Worm (Caenorhabditis elegans): Measurements from ENCODE around the gene sth-1.

DNA sequence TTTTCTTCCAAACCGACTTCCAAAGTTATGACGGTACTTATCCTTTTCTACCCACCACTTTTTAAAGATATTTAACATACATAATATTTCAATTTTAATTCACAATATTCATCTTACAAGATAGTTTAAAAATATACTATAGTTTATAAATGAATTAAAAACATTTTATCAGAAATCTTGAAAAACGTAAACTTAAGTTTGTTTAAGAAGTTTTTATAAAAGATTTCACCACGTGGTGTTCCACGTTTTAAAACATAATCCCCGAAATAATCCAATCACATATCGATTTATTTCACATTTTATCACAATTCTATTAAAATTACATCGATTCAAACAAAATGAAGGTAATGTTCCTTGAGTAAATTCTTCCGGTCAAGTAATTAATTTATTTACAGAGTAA, 5.2 kb upstream of the sth-1 start, which contains the start of gene ZC513.3:
- no peak for TF ChIP-seq ztf-4 (tag; optimal IDR thresholded peaks at IDR 0.05)
- TF ChIP-seq ceh-82 (tag; optimal IDR thresholded peaks at IDR 0.05), result no peak
- TF ChIP-seq unc-62 (GFP tag; optimal IDR thresholded peaks at IDR 0.05), result no peak
- no peak for TF ChIP-seq unc-39 (tag; optimal IDR thresholded peaks at IDR 0.05)
- TF ChIP-seq lin-39 (tag; optimal IDR thresholded peaks at IDR 0.05), result no peak
- TF ChIP-seq nhr-28 (tag; optimal IDR thresholded peaks at IDR 0.05), result no peak
- no peak for TF ChIP-seq ZK546.5 (tag; optimal IDR thresholded peaks at IDR 0.05)
- no peak for TF ChIP-seq ztf-11 (tag; optimal IDR thresholded peaks at IDR 0.05)
- TF ChIP-seq tbx-2 (tag; optimal IDR thresholded peaks at IDR 0.05), result no peak
- no peak for TF ChIP-seq ceh-16 (tag; optimal IDR thresholded peaks at IDR 0.05)
- TF ChIP-seq elt-1 (tag; optimal IDR thresholded peaks at IDR 0.05), result no peak
